Worm (Caenorhabditis elegans) whole organism, L1 larva: Measurements from ENCODE around the gene sql-1.

Source experiments
- ces-1 ChIP-seq: fragments of 150-350 bp; optimal IDR thresholded peaks from 2 replicates; lab custom pipeline; 2014; ENCODE audit warnings: missing biosample characterization, missing genetic modification reagents, missing genetic modification characterization
- dsc-1 ChIP-seq: sonication (generic microtip); optimal IDR thresholded peaks from 2 replicates; lab custom pipeline; 2016; ENCODE audit warnings: mild to moderate bottlenecking, missing genetic modification characterization, missing compliant biosample characterization
- mab-9 ChIP-seq: fragments of 200-800 bp; sonication (Bioruptor generic); IDR thresholded peaks from 2 replicates; pipeline ENCODE4 v1.3.6; 2022; ENCODE audit warnings: missing genetic modification reagents, missing genetic modification characterization, missing compliant biosample characterization
- sup-37 ChIP-seq: fragments of 200-800 bp; sonication (Bioruptor generic); optimal IDR thresholded peaks from 2 replicates; lab custom pipeline; 2018; ENCODE audit warnings: mild to moderate bottlenecking, missing genetic modification characterization, missing compliant biosample characterization

DNA sequence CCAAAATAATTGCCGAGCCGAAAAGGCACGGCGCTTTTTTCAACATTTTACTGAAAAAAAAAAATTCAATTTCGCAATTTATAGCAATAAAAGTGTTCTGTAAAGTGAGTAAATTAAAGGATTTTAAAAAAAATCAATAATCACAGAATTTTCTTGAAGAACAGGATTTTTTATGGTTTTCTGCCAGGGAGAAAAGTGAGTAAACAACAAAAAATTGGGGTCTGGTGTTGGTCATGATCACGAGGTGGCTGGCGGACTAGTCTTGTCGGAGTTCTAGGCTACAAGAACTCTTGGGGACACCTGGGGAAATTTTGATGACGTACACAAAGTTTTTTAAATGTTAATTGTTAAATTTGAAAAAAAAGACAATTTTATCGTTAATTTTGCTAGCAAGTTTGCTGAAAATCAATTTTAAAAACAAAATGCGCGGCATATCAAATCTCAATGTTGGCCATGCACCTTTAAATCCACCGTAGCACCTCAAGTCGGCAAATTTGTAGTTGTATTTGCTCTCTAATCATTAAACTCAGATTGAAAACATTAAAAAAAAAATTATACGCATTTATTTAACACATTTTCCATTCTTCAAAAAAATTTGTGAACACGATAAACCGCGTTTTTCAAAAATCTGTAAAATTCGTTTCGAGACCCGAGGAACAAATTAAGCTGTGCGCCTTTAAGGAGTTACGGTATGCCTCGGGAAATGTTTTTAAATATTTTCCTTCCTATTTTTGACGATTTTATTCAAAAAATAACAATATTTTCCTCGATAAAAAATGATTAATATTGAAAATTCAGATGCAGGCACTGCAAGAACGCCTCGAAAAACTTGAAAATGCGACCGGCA, 42.3 kb upstream of the sql-1 start, which contains the start of the genes scav-3 and Y49E10.21:
- no peak for TF ChIP-seq dsc-1 (tag; lab: Kevin White, UChicago)
- no peak for TF ChIP-seq mab-9
- no peak for TF ChIP-seq ces-1 (GFP tag; lab: Kevin White, UChicago)
- TF ChIP-seq sup-37 (GFP tag; lab: Kevin White, UChicago), result no peak
